Worm (Caenorhabditis elegans) whole organism, L1 larva: ENCODE data around the gene F26D2.14.
A peak's percentile ranks its signal among the peaks of the same experiment; 100 is the strongest.

Experiments used
- C04F5.9 ChIP-seq: sonication (generic microtip); optimal IDR thresholded peaks from 2 replicates; lab custom pipeline; 2016; ENCODE audit warnings: missing genetic modification characterization, missing compliant biosample characterization
- C16A3.4 ChIP-seq: fragments of 150-350 bp; optimal IDR thresholded peaks from 2 replicates; lab custom pipeline; 2014; ENCODE audit warnings: missing biosample characterization, missing genetic modification characterization
- Y116A8C.19 ChIP-seq: sonication (generic microtip); optimal IDR thresholded peaks from 2 replicates; lab custom pipeline; 2016; ENCODE audit warnings: missing compliant biosample characterization, missing genetic modification characterization, borderline replicate concordance
- blmp-1 ChIP-seq: fragments of 150-350 bp; optimal IDR thresholded peaks from 2 replicates; lab custom pipeline; 2014; ENCODE audit warnings: missing biosample characterization, missing genetic modification characterization
- ceh-63 ChIP-seq: fragments of 200-800 bp; sonication (Bioruptor generic); optimal IDR thresholded peaks from 2 replicates; lab custom pipeline; 2018; ENCODE audit warnings: mild to moderate bottlenecking, missing genetic modification characterization, missing compliant biosample characterization
- ceh-82 ChIP-seq, 3 experiments: fragments of 150-350 bp in 1 of 3; sonication (generic microtip) in 2 of 3; optimal IDR thresholded peaks; 2 replicates each; lab custom pipeline; 2014 to 2017; ENCODE audit warnings: missing biosample characterization in 3 of 3, missing genetic modification characterization in 3 of 3
- ceh-88 ChIP-seq: fragments of 200-800 bp; sonication (Bioruptor generic); IDR thresholded peaks from 2 replicates; pipeline ENCODE4 v1.3.6; 2022; ENCODE audit warnings: missing genetic modification characterization, missing compliant biosample characterization
- dsc-1 ChIP-seq: sonication (generic microtip); optimal IDR thresholded peaks from 2 replicates; lab custom pipeline; 2016; ENCODE audit warnings: mild to moderate bottlenecking, missing genetic modification characterization, missing compliant biosample characterization
- efl-1 ChIP-seq, 4 experiments: fragments of 150-350 bp; optimal IDR thresholded peaks in 3 of 4; peaks in 1 of 4; 1 replicate in 1 of 4; 2 replicates in 3 of 4; lab custom pipeline; 2014; ENCODE audit warnings: missing biosample characterization in 2 of 4, missing genetic modification characterization in 2 of 4, missing genetic modification reagents in 2 of 4
- efl-3 ChIP-seq: fragments of 200-800 bp; sonication (Bioruptor generic); optimal IDR thresholded peaks from 2 replicates; lab custom pipeline; 2018; ENCODE audit warnings: mild to moderate bottlenecking, missing genetic modification characterization, missing compliant biosample characterization
- egl-27 ChIP-seq, 2 experiments: fragments of 150-350 bp in 1 of 2; sonication (generic microtip); optimal IDR thresholded peaks; 3 replicates each; lab custom pipeline; 2017 to 2018; ENCODE audit warnings: missing biosample characterization in 2 of 2, missing genetic modification characterization in 2 of 2, missing genetic modification reagents in 2 of 2
- elt-3 ChIP-seq, 6 experiments: fragments of 150-350 bp in 1 of 6; sonication (generic microtip); optimal IDR thresholded peaks; 2 replicates each; lab custom pipeline; 2017 to 2018; ENCODE audit warnings: missing biosample characterization in 6 of 6, missing genetic modification characterization in 6 of 6, inconsistent platforms in 1 of 6
- hlh-4 ChIP-seq: sonication (generic microtip); optimal IDR thresholded peaks from 2 replicates; lab custom pipeline; 2016; ENCODE audit warnings: mild to moderate bottlenecking, missing genetic modification characterization, missing compliant biosample characterization
- lin-39 ChIP-seq: fragments of 150-350 bp; optimal IDR thresholded peaks from 2 replicates; lab custom pipeline; 2014; ENCODE audit warnings: missing biosample characterization, missing genetic modification reagents, missing genetic modification characterization
- mep-1 ChIP-seq: fragments of 150-350 bp; optimal IDR thresholded peaks from 2 replicates; lab custom pipeline; 2014; ENCODE audit warnings: missing biosample characterization, missing genetic modification characterization
- nhr-19 ChIP-seq: fragments of 200-800 bp; sonication (Bioruptor generic); conservative IDR thresholded peaks from 2 replicates; pipeline ENCODE4 v1.3.6; 2022; ENCODE audit warnings: missing genetic modification characterization, missing compliant biosample characterization
- nhr-20 ChIP-seq: sonication (generic microtip); optimal IDR thresholded peaks from 2 replicates; lab custom pipeline; 2016; ENCODE audit warnings: mild to moderate bottlenecking, missing genetic modification characterization, missing compliant biosample characterization
- nhr-237 ChIP-seq: fragments of 150-350 bp; optimal IDR thresholded peaks from 2 replicates; lab custom pipeline; 2014; ENCODE audit warnings: missing biosample characterization, missing genetic modification characterization
- nhr-28 ChIP-seq: fragments of 150-350 bp; optimal IDR thresholded peaks from 2 replicates; lab custom pipeline; 2014; ENCODE audit warnings: missing biosample characterization, missing genetic modification characterization
- nhr-71 ChIP-seq: sonication (generic microtip); optimal IDR thresholded peaks from 2 replicates; lab custom pipeline; 2016; ENCODE audit warnings: mild to moderate bottlenecking, missing genetic modification characterization, moderate library complexity, missing compliant biosample characterization
- nhr-77 ChIP-seq: fragments of 150-350 bp; optimal IDR thresholded peaks from 2 replicates; lab custom pipeline; 2014; ENCODE audit warnings: missing biosample characterization, missing genetic modification characterization
- pax-3 ChIP-seq: fragments of 200-800 bp; sonication (Bioruptor generic); optimal IDR thresholded peaks from 2 replicates; lab custom pipeline; 2018; ENCODE audit warnings: mild to moderate bottlenecking, missing genetic modification characterization, moderate library complexity, missing compliant biosample characterization
- pqm-1 ChIP-seq: sonication (generic microtip); optimal IDR thresholded peaks from 3 replicates; lab custom pipeline; 2017; ENCODE audit warnings: missing biosample characterization, missing genetic modification characterization
- rnt-1 ChIP-seq: sonication (generic microtip); optimal IDR thresholded peaks from 2 replicates; lab custom pipeline; 2016; ENCODE audit warnings: mild to moderate bottlenecking, missing genetic modification characterization, moderate library complexity, missing compliant biosample characterization
- snu-23 ChIP-seq: sonication (generic microtip); optimal IDR thresholded peaks from 2 replicates; lab custom pipeline; 2016; ENCODE audit warnings: missing genetic modification characterization, missing compliant biosample characterization
- sox-4 ChIP-seq: sonication (generic microtip); optimal IDR thresholded peaks from 2 replicates; lab custom pipeline; 2016; ENCODE audit warnings: missing genetic modification characterization, missing compliant biosample characterization
- swsn-7 ChIP-seq: sonication (generic microtip); optimal IDR thresholded peaks from 2 replicates; lab custom pipeline; 2016; ENCODE audit warnings: missing genetic modification characterization, missing compliant biosample characterization
- tlp-1 ChIP-seq: fragments of 150-350 bp; optimal IDR thresholded peaks from 2 replicates; lab custom pipeline; 2014; ENCODE audit warnings: missing biosample characterization, missing genetic modification characterization
- unc-130 ChIP-seq: fragments of 150-350 bp; optimal IDR thresholded peaks from 2 replicates; lab custom pipeline; 2017; ENCODE audit warnings: missing biosample characterization, missing genetic modification characterization, inconsistent platforms
- unc-30 ChIP-seq: sonication (generic microtip); optimal IDR thresholded peaks from 2 replicates; lab custom pipeline; 2017; ENCODE audit warnings: missing biosample characterization, missing genetic modification characterization
- unc-86 ChIP-seq: sonication (generic microtip); optimal IDR thresholded peaks from 2 replicates; lab custom pipeline; 2016; ENCODE audit warnings: missing genetic modification characterization, missing compliant biosample characterization
- unc-98 ChIP-seq: fragments of 200-800 bp; sonication (Bioruptor generic); IDR thresholded peaks from 2 replicates; pipeline ENCODE4 v1.3.6; 2022; ENCODE audit warnings: missing genetic modification characterization, missing compliant biosample characterization
- vab-15 ChIP-seq: sonication (generic microtip); optimal IDR thresholded peaks from 2 replicates; lab custom pipeline; 2017; ENCODE audit warnings: missing genotype, mild to moderate bottlenecking, missing genetic modification characterization, missing compliant biosample characterization
- xbp-1 ChIP-seq: sonication (generic microtip); optimal IDR thresholded peaks from 2 replicates; lab custom pipeline; 2016; ENCODE audit warnings: missing genetic modification characterization, missing compliant biosample characterization
- ztf-11 ChIP-seq, 2 experiments: sonication (generic microtip); optimal IDR thresholded peaks; 2 replicates each; lab custom pipeline; 2016 to 2017; ENCODE audit warnings: missing genetic modification characterization in 2 of 2, missing biosample characterization in 1 of 2, missing compliant biosample characterization in 1 of 2
- ztf-4 ChIP-seq: fragments of 150-350 bp; optimal IDR thresholded peaks from 2 replicates; lab custom pipeline; 2014; ENCODE audit warnings: missing biosample characterization, missing genetic modification characterization

The F26D2.14 gene

ce11 chrV:16403974-16404373, 31.7 kb upstream of the F26D2.14 start, which contains the start of gene syp-1:
TSS of gene syp-1 (plus strand) at chrV:16404274.
- TF ChIP-seq dsc-1 (tag; lab: Kevin White, UChicago): no peak
- TF ChIP-seq snu-23 (GFP tag; lab: Kevin White, UChicago): no peak
- no peak for TF ChIP-seq tlp-1 (tag; lab: Kevin White, UChicago)
- TF ChIP-seq nhr-28 (tag; lab: Kevin White, UChicago): no peak
- no peak for TF ChIP-seq nhr-71 (tag; lab: Kevin White, UChicago)
- TF ChIP-seq unc-98 (GFP tag; lab: Robert Waterston, UW): no peak
- TF ChIP-seq Y116A8C.19 (tag; lab: Kevin White, UChicago): no peak
- TF ChIP-seq nhr-237 (tag; lab: Kevin White, UChicago): no peak

DNA sequence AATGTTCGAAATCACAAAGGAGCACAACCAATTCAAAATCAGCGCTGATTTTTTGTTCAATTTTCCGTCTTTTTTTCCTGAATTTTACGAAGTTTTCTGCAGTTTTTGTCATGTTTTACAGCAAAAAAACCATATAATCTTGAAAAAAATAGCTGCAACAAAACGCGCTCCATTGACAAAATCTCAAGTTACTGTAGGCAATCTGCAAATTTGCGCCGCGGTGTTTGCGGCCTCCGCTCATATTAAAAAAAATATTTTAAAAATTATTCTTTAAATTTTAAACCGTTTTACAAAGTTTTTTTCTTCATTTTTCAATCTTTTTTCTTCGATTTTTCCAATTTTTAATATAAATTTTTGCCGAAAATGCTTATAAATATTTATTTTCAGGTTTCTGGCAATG, 30.3 kb upstream of the F26D2.14 start:
- TF ChIP-seq elt-3 (tag; optimal IDR thresholded peaks at IDR 0.05; lab: Kevin White, UChicago): no peak
- TF ChIP-seq rnt-1 (tag; lab: Kevin White, UChicago): no peak
- peak in 1 of 2 experiments; percentile 85 for TF ChIP-seq efl-1 (optimal IDR thresholded peaks at IDR 0.05; lab: Kevin White, UChicago)
- no peak for TF ChIP-seq efl-1 (GFP tag; optimal IDR thresholded peaks at IDR 0.05 in 1 of 2; lab: Kevin White, UChicago)
- TF ChIP-seq swsn-7 (tag; lab: Kevin White, UChicago): no peak
- TF ChIP-seq nhr-28 (tag; lab: Kevin White, UChicago): no peak
- TF ChIP-seq ceh-82 (tag; optimal IDR thresholded peaks at IDR 0.05; lab: Kevin White, UChicago): no peak
- TF ChIP-seq mep-1: no peak

DNA sequence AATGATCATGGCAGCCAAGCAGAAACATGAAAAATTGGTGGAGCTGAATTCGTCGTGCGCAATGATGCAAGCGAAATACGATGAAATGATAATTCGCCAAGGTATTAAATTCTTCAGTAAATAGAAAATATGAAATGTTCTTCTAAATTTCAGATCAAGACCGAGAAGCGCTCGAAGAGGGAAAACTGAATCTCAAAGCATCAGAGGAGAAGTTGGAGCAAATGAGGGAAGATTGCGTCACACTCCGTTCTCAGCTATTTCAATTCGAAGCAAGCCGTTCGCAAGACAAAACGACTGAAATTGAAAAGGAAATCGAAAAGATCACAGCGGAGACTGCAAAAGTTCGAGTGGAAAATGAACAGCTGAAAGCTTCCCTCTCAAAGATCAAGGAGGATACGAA, 29.3 kb upstream of the F26D2.14 start:
- no peak for TF ChIP-seq nhr-20 (tag; lab: Kevin White, UChicago)
- TF ChIP-seq dsc-1 (tag; lab: Kevin White, UChicago): no peak
- no peak for TF ChIP-seq ztf-11 (tag; optimal IDR thresholded peaks at IDR 0.05; lab: Kevin White, UChicago)
- TF ChIP-seq egl-27 (tag; optimal IDR thresholded peaks at IDR 0.05; lab: Kevin White, UChicago): no peak
- TF ChIP-seq nhr-77 (tag; lab: Kevin White, UChicago): no peak
- no peak for TF ChIP-seq C16A3.4 (tag; lab: Kevin White, UChicago)
- no peak for TF ChIP-seq tlp-1 (tag; lab: Kevin White, UChicago)
- TF ChIP-seq ceh-63 (GFP tag; lab: Kevin White, UChicago): no peak
- TF ChIP-seq pax-3 (tag; lab: Kevin White, UChicago): no peak
- no peak for TF ChIP-seq ztf-4 (tag; lab: Kevin White, UChicago)
- no peak for TF ChIP-seq pqm-1
- TF ChIP-seq, all 84 proteins: peak for 0

- no peak for TF ChIP-seq C04F5.9 (tag; lab: Kevin White, UChicago)
- TF ChIP-seq ceh-88 (GFP tag; lab: Robert Waterston, UW): no peak
- no peak for TF ChIP-seq nhr-19 (GFP tag; lab: Robert Waterston, UW)
- TF ChIP-seq nhr-77 (tag; lab: Kevin White, UChicago): no peak
- TF ChIP-seq nhr-20 (tag; lab: Kevin White, UChicago): no peak
- no peak for TF ChIP-seq vab-15 (tag; lab: Kevin White, UChicago)
- no peak for TF ChIP-seq unc-86 (tag; lab: Kevin White, UChicago)
- no peak for TF ChIP-seq blmp-1 (tag; lab: Kevin White, UChicago)
- TF ChIP-seq unc-30: no peak
- no peak for TF ChIP-seq efl-1 (optimal IDR thresholded peaks at IDR 0.05; lab: Kevin White, UChicago)
- TF ChIP-seq efl-1 (GFP tag; optimal IDR thresholded peaks at IDR 0.05 in 1 of 2; lab: Kevin White, UChicago): no peak
- TF ChIP-seq nhr-71 (tag; lab: Kevin White, UChicago): no peak
- no peak for TF ChIP-seq snu-23 (GFP tag; lab: Kevin White, UChicago)
- no peak for TF ChIP-seq hlh-4 (tag; lab: Kevin White, UChicago)
- no peak for TF ChIP-seq efl-3 (GFP tag; lab: Kevin White, UChicago)
- TF ChIP-seq, all 84 proteins: peak for 0
Measured at ce11 chrV:16407663-16408062, 28.0 kb upstream of the F26D2.14 start, which contains the start of gene F26D2.3. TSS of gene F26D2.3 (plus strand) at chrV:16407963.

DNA sequence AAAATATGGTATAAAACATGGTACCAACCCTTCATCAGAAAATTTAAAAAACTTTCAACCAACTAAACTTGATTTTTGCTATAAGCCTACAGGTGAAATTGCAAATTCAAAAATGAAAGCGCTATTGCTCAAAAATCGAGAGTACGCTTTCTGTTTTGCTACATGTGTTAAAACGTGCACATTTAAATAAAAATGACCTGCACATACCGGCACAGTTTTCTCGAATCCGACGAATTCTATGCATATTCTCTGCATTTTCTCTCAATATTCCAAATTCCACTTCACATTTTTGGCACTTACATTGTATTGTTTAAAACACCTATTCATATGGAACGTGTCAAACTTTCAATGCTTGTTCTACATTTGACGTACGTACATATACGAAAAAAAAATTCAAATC, 25.1 kb upstream of the F26D2.14 start, which contains the start of gene srh-145:
Gene srh-145, plus strand, starts transcription at position 193 of the 400 bp plus-strand sequence.
- no peak for TF ChIP-seq lin-39 (tag; lab: Kevin White, UChicago)
- no peak for TF ChIP-seq sox-4 (tag; lab: Kevin White, UChicago)
- no peak for TF ChIP-seq unc-130 (tag; lab: Kevin White, UChicago)
- no peak for TF ChIP-seq xbp-1 (tag; lab: Kevin White, UChicago)
- no peak for TF ChIP-seq efl-3 (GFP tag; lab: Kevin White, UChicago)
- TF ChIP-seq dsc-1 (tag; lab: Kevin White, UChicago): no peak
